Worm (Caenorhabditis elegans): ENCODE results near the gene clec-180.

DNA sequence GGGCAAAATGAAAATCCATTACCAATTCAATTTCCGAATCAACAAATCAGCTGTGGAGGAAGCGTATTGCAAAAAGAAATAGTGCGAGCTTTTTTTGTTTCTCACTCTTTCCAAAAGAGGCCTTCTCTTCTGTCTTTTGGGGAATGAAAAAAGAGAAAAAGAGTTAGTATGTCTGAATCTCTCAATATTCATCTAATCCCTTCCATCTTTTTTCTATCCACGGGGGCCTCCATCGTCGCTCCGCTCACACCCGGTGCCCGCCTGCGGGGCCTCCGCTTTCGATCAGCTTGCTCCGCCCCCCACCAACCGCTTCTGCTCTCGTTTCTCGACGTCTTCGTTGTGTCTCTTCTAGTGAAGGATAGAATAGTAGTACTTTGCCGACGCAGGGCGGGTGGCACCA, 50.6 kb downstream of the clec-180 start:
- TF ChIP-seq nhr-76 (tag; optimal IDR thresholded peaks at IDR 0.05) (no peak), lin-13 (tag; optimal IDR thresholded peaks at IDR 0.05) (no peak), nhr-12 (tag; optimal IDR thresholded peaks at IDR 0.05) (no peak), nhr-28 (tag; optimal IDR thresholded peaks at IDR 0.05) (no peak), blmp-1 (tag; optimal IDR thresholded peaks at IDR 0.05) (no peak), ztf-11 (tag; optimal IDR thresholded peaks at IDR 0.05) (no peak), ceh-43 (GFP tag; optimal IDR thresholded peaks at IDR 0.05) (no peak), ces-1 (GFP tag; optimal IDR thresholded peaks at IDR 0.05) (peak; percentile 67), pha-4 (tag; optimal IDR thresholded peaks at IDR 0.05) (no peak), elt-3 (tag; optimal IDR thresholded peaks at IDR 0.05) (no peak), unc-62 (GFP tag; optimal IDR thresholded peaks at IDR 0.05) (no peak), elt-1 (tag; optimal IDR thresholded peaks at IDR 0.05; ENCODE audit: borderline replicate concordance, insufficient read depth) (no peak), drap-1 (GFP tag; optimal IDR thresholded peaks at IDR 0.05) (no peak), snpc-4 (tag; optimal IDR thresholded peaks at IDR 0.05) (no peak)

Data from whole organism, mixed stage, embryonic.